Worm (Caenorhabditis elegans) whole organism, late embryonic: ENCODE results near the gene grd-7.

Source experiments
- C08G9.2 ChIP-seq: sonication (generic microtip); optimal IDR thresholded peaks from 2 replicates; lab custom pipeline; 2016; ENCODE audit warnings: mild to moderate bottlenecking, missing genetic modification characterization, moderate library complexity, missing compliant biosample characterization
- C38D4.7 ChIP-seq: fragments of 200-800 bp; sonication (Bioruptor generic); optimal IDR thresholded peaks from 2 replicates; lab custom pipeline; 2018; ENCODE audit warnings: mild to moderate bottlenecking, missing genetic modification characterization, moderate library complexity, missing compliant biosample characterization
- F13H6.1 ChIP-seq: sonication (generic microtip); optimal IDR thresholded peaks from 2 replicates; lab custom pipeline; 2016; ENCODE audit warnings: missing genetic modification characterization, missing compliant biosample characterization
- K02D7.2 ChIP-seq: sonication (generic microtip); optimal IDR thresholded peaks from 2 replicates; lab custom pipeline; 2017; ENCODE audit warnings: mild to moderate bottlenecking, missing genetic modification characterization, missing compliant biosample characterization
- K09A11.1 ChIP-seq: sonication (generic microtip); optimal IDR thresholded peaks from 2 replicates; lab custom pipeline; 2017; ENCODE audit warnings: antibody characterized with exemption, mild to moderate bottlenecking, missing genetic modification characterization, missing compliant biosample characterization; ENCODE audit not compliant: insufficient read depth
- T23F11.4 ChIP-seq: fragments of 200-800 bp; sonication (Bioruptor generic); optimal IDR thresholded peaks from 2 replicates; lab custom pipeline; 2018; ENCODE audit warnings: mild to moderate bottlenecking, missing genetic modification characterization, missing compliant biosample characterization
- Y22D7AL.16 ChIP-seq: sonication (generic microtip); optimal IDR thresholded peaks from 2 replicates; lab custom pipeline; 2016; ENCODE audit warnings: missing genetic modification characterization, missing compliant biosample characterization
- ahr-1 ChIP-seq: sonication (generic microtip); optimal IDR thresholded peaks from 2 replicates; lab custom pipeline; 2016; ENCODE audit warnings: missing genetic modification characterization, missing compliant biosample characterization
- ceh-2 ChIP-seq: sonication (generic microtip); optimal IDR thresholded peaks from 2 replicates; lab custom pipeline; 2016; ENCODE audit warnings: missing genotype, missing genetic modification characterization, missing compliant biosample characterization
- ceh-22 ChIP-seq: sonication (generic microtip); optimal IDR thresholded peaks from 2 replicates; lab custom pipeline; 2017; ENCODE audit warnings: missing biosample characterization, missing genetic modification characterization
- ceh-30 ChIP-seq: fragments of 150-350 bp; optimal IDR thresholded peaks from 2 replicates; lab custom pipeline; 2014; ENCODE audit warnings: missing biosample characterization, missing genetic modification characterization
- ceh-9 ChIP-seq: sonication (generic microtip); optimal IDR thresholded peaks from 2 replicates; lab custom pipeline; 2016; ENCODE audit warnings: mild to moderate bottlenecking, missing genetic modification characterization, inconsistent platforms, missing compliant biosample characterization
- che-1 ChIP-seq: sonication (generic microtip); optimal IDR thresholded peaks from 2 replicates; lab custom pipeline; 2016; ENCODE audit warnings: mild to moderate bottlenecking, missing genetic modification characterization, missing compliant biosample characterization
- dmd-4 ChIP-seq: sonication (generic microtip); optimal IDR thresholded peaks from 2 replicates; lab custom pipeline; 2016; ENCODE audit warnings: borderline replicate concordance, missing genetic modification characterization, missing compliant biosample characterization
- dve-1 ChIP-seq: sonication (generic microtip); optimal IDR thresholded peaks from 2 replicates; lab custom pipeline; 2017; ENCODE audit warnings: antibody characterized with exemption, mild to moderate bottlenecking, missing genetic modification characterization, missing compliant biosample characterization
- elt-2 ChIP-seq: sonication (generic microtip); optimal IDR thresholded peaks from 2 replicates; lab custom pipeline; 2016; ENCODE audit warnings: missing genetic modification reagents, missing genetic modification characterization, missing compliant biosample characterization
- ets-4 ChIP-seq: sonication (generic microtip); optimal IDR thresholded peaks from 2 replicates; lab custom pipeline; 2016; ENCODE audit warnings: missing genetic modification characterization, missing compliant biosample characterization
- fax-1 ChIP-seq: sonication (generic microtip); optimal IDR thresholded peaks from 2 replicates; lab custom pipeline; 2016; ENCODE audit warnings: missing genotype, missing genetic modification characterization, missing compliant biosample characterization
- fkh-10 ChIP-seq: fragments of 150-350 bp; optimal IDR thresholded peaks from 2 replicates; lab custom pipeline; 2014; ENCODE audit warnings: missing biosample characterization, missing genetic modification reagents, missing genetic modification characterization
- fkh-6 ChIP-seq: sonication (generic microtip); optimal IDR thresholded peaks from 2 replicates; lab custom pipeline; 2016; ENCODE audit warnings: missing genetic modification characterization, missing compliant biosample characterization
- hlh-15 ChIP-seq: sonication (generic microtip); optimal IDR thresholded peaks from 2 replicates; lab custom pipeline; 2016; ENCODE audit warnings: missing genetic modification characterization, missing compliant biosample characterization
- hlh-30 ChIP-seq: sonication (generic microtip); optimal IDR thresholded peaks from 2 replicates; lab custom pipeline; 2017; ENCODE audit warnings: antibody characterized with exemption, missing genetic modification characterization, missing compliant biosample characterization; ENCODE audit not compliant: insufficient read depth
- lin-11 ChIP-seq: fragments of 200-800 bp; sonication (Bioruptor generic); optimal IDR thresholded peaks from 2 replicates; lab custom pipeline; 2018; ENCODE audit warnings: mild to moderate bottlenecking, missing genetic modification characterization, missing compliant biosample characterization
- madf-2 ChIP-seq: sonication (generic microtip); optimal IDR thresholded peaks from 2 replicates; lab custom pipeline; 2017; ENCODE audit warnings: missing genetic modification characterization, missing compliant biosample characterization
- nfya-1 ChIP-seq: sonication (generic microtip); optimal IDR thresholded peaks from 2 replicates; lab custom pipeline; 2017; ENCODE audit warnings: missing genetic modification characterization, mild to moderate bottlenecking, missing compliant biosample characterization, antibody characterized with exemption, moderate library complexity
- nhr-11 ChIP-seq: fragments of 150-350 bp; optimal IDR thresholded peaks from 2 replicates; lab custom pipeline; 2014; ENCODE audit warnings: missing biosample characterization, missing genetic modification characterization
- pag-3 ChIP-seq: sonication (generic microtip); optimal IDR thresholded peaks from 2 replicates; lab custom pipeline; 2016; ENCODE audit warnings: missing compliant biosample characterization, missing genetic modification characterization, borderline replicate concordance
- pat-9 ChIP-seq: fragments of 200-800 bp; sonication (Bioruptor generic); optimal IDR thresholded peaks from 2 replicates; lab custom pipeline; 2018; ENCODE audit warnings: mild to moderate bottlenecking, missing genetic modification characterization, moderate library complexity, missing compliant biosample characterization
- pax-1 ChIP-seq: fragments of 150-350 bp; optimal IDR thresholded peaks from 2 replicates; lab custom pipeline; 2014; ENCODE audit warnings: missing biosample characterization, missing genetic modification characterization
- pha-2 ChIP-seq: sonication (generic microtip); optimal IDR thresholded peaks from 2 replicates; lab custom pipeline; 2017; ENCODE audit warnings: mild to moderate bottlenecking, missing genetic modification characterization, missing compliant biosample characterization
- pqm-1 ChIP-seq: sonication (generic microtip); optimal IDR thresholded peaks from 2 replicates; lab custom pipeline; 2016; ENCODE audit warnings: missing genetic modification characterization, missing compliant biosample characterization
- sox-2 ChIP-seq: fragments of 200-800 bp; sonication (Bioruptor generic); IDR thresholded peaks from 2 replicates; pipeline ENCODE4 v1.3.6; 2022; ENCODE audit warnings: missing genetic modification reagents, missing genetic modification characterization, missing compliant biosample characterization
- sox-4 ChIP-seq: sonication (generic microtip); optimal IDR thresholded peaks from 2 replicates; lab custom pipeline; 2017; ENCODE audit warnings: mild to moderate bottlenecking, missing genetic modification characterization, inconsistent platforms, missing compliant biosample characterization
- tbx-2 ChIP-seq: sonication (generic microtip); optimal IDR thresholded peaks from 2 replicates; lab custom pipeline; 2016; ENCODE audit warnings: missing genetic modification characterization, missing compliant biosample characterization
- tbx-7 ChIP-seq: sonication (generic microtip); optimal IDR thresholded peaks from 2 replicates; lab custom pipeline; 2016; ENCODE audit warnings: missing genotype, missing genetic modification characterization, missing compliant biosample characterization
- ttx-3 ChIP-seq: sonication (generic microtip); optimal IDR thresholded peaks from 2 replicates; lab custom pipeline; 2016; ENCODE audit warnings: missing genetic modification reagents, missing genetic modification characterization, missing compliant biosample characterization
- unc-55 ChIP-seq: sonication (generic microtip); optimal IDR thresholded peaks from 2 replicates; lab custom pipeline; 2017; ENCODE audit warnings: missing biosample characterization, missing genetic modification reagents, missing genetic modification characterization

grd-7 gene

DNA sequence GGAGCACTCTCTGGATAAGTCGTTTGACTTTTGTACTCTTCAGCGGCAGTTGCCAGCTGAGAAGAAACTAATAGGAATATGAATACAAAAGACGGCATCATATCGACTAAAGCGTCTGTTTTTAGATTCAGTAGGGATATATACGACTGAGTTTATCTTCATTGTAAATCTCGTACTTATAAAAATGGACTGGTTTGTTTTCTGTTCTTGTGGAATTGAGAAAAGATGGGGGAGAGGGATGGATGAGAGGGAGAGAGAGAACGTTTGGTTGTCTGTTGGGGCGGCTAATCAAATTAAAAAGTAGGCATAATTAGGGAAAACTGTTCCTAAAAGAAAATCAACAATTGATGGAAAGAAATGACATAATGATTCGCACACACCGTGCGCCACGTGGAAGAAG is at the start of gene grd-7:
Gene grd-7 (minus strand): TSS at position 101 of the 400 bp plus-strand sequence.
- TF ChIP-seq dve-1 (no peak), pqm-1 (tag; lab: Kevin White, UChicago) (no peak), Y22D7AL.16 (tag; lab: Kevin White, UChicago) (no peak), che-1 (no peak), ahr-1 (tag; lab: Kevin White, UChicago) (no peak), ceh-2 (tag; lab: Kevin White, UChicago) (no peak), dmd-4 (tag; lab: Kevin White, UChicago) (no peak), pag-3 (no peak), madf-2 (tag; lab: Kevin White, UChicago) (no peak), pha-2 (tag; lab: Kevin White, UChicago) (no peak), C08G9.2 (tag; lab: Kevin White, UChicago) (no peak)
- TF ChIP-seq, all 69 proteins: peak for 0

DNA sequence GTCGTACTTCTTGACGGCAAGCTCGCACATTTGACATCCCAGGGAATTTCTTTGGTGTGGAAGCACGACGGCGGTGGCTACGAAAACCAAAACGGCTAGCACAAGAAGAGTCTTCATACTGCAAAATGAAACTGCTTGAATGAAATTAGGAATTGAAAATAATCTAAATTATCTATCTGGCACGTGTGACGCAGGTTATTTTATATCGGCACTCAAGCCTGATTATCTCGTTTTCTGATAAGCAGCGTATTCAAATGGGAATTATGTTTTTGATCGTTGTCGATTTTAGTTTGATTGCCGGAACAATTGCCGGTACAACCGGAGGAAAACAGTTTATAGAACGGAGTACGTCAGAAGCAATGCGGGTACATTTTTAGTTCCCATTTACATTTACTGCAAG is 49.4 kb upstream of the grd-7 start, which contains the start of gene spp-4:
Gene spp-4 (minus strand): TSS at position 118 of the 400 bp plus-strand sequence.
- no peak for TF ChIP-seq pag-3
- TF ChIP-seq hlh-15 (tag; lab: Kevin White, UChicago): no peak
- TF ChIP-seq fkh-6: no peak
- TF ChIP-seq K02D7.2 (tag; lab: Kevin White, UChicago): no peak
- no peak for TF ChIP-seq fkh-10
- no peak for TF ChIP-seq ahr-1 (tag; lab: Kevin White, UChicago)
- no peak for TF ChIP-seq dve-1
- no peak for TF ChIP-seq pax-1
- no peak for TF ChIP-seq hlh-30 (tag; lab: Kevin White, UChicago)
- TF ChIP-seq tbx-2 (tag; lab: Kevin White, UChicago): no peak

DNA sequence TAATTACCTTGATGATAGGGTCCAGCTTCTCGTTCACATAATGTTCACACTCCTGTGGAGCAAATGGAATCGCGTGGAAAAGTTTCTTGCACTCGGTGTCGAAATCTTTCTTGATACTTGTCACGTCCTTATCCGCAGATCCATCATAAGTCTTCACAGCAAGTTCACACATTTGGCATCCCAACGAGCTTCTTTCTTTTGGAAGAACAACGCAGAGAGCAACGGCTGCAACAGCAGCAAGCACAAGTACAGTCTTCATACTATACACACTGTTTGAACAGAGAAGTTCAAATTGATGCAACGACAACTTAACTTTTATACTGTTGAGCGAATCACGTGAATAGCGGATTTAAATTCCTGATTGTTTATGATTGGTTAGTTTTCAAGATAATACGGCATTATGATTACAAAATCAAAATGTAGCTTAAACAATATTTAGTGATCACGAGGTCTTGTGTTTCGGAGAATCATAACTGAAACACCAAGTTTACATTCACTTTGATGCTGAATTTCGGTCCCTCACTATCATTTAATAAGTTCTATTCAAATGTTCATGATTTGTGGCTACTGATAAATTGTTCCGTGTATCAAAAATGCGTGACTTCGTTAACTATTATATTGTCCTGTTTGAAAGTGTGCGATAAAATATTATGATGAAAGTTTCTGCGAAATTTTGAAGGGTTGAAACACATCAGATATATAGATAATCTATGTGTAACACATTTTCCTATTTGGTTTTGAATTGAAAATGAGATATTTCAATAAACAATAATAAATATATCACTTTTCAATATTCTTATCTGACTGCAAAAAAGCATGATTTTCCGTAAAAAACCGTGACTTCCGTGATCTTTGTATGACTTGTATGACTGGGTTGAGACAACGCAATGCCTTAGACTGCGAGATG is 47.5 kb upstream of the grd-7 start, which contains the start of the genes spp-2 and spp-6:
Gene spp-2 (minus strand): TSS at position 334 of the 907 bp plus-strand sequence.
Gene spp-6 (plus strand): TSS at position 857 of the 907 bp plus-strand sequence.
- no peak for TF ChIP-seq fkh-10
- no peak for TF ChIP-seq dve-1
- TF ChIP-seq madf-2 (tag; lab: Kevin White, UChicago): no peak
- TF ChIP-seq pqm-1 (tag; lab: Kevin White, UChicago): no peak
- no peak for TF ChIP-seq ceh-2 (tag; lab: Kevin White, UChicago)
- no peak for TF ChIP-seq F13H6.1 (tag; lab: Kevin White, UChicago)
- no peak for TF ChIP-seq C38D4.7 (GFP tag; lab: Kevin White, UChicago)
- TF ChIP-seq ets-4 (tag; lab: Kevin White, UChicago): no peak
- no peak for TF ChIP-seq tbx-7 (tag; lab: Kevin White, UChicago)
- TF ChIP-seq ahr-1 (tag; lab: Kevin White, UChicago): no peak
- no peak for TF ChIP-seq pag-3
- TF ChIP-seq ceh-22 (tag; lab: Kevin White, UChicago): no peak
- no peak for TF ChIP-seq K09A11.1 (tag; lab: Kevin White, UChicago)
- TF ChIP-seq ttx-3 (tag; lab: Kevin White, UChicago): no peak
- no peak for TF ChIP-seq pat-9 (tag; lab: Kevin White, UChicago)
- TF ChIP-seq K02D7.2 (tag; lab: Kevin White, UChicago): no peak
- TF ChIP-seq pax-1: no peak
- no peak for TF ChIP-seq elt-2 (tag; lab: Kevin White, UChicago)
- no peak for TF ChIP-seq pha-2 (tag; lab: Kevin White, UChicago)
- TF ChIP-seq, all 69 proteins: peak for 0

DNA sequence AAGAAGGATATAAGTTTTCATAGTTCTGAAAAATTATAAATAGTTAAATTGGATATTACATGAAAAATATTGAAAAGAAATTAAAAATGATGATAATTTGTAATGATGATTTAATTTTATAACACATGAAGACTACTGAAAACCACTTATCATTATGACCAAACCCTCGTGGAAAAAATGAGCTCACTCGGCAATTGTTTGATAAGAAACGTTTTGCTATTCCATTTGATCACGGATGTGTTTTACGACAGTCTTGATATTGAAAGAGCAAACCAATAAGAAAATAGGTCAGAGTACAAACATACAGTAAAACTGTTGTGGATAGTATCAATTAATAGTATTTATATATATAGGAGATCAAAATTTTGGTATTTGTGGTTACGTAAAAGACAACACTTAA is 46.0 kb upstream of the grd-7 start, which contains the start of gene spp-3:
Gene spp-3 (minus strand): TSS at position 25 of the 400 bp plus-strand sequence.
- TF ChIP-seq hlh-30 (tag; lab: Kevin White, UChicago) (no peak), ceh-22 (tag; lab: Kevin White, UChicago) (no peak), elt-2 (tag; lab: Kevin White, UChicago) (peak; percentile 10), ceh-2 (tag; lab: Kevin White, UChicago) (no peak)

DNA sequence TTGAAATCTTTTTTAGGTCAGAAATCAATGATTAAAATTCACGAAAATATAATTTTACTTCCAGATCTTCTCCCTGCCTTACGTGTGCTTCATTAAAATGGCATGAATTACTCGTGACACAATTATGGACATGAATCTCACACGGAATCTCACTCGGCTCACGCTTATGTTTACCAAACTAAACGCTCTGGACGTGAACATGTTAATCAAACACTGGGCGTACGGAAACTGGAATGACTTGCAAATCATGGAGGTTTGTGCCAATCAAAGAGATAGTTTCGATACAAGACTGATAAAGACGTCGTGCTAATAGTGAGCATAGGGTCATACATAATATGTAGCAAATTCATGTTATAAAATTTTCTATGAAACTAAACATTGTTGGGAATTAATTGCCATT is 45.3 kb upstream of the grd-7 start:
- TF ChIP-seq pha-2 (tag; lab: Kevin White, UChicago): no peak
- no peak for TF ChIP-seq sox-2 (GFP tag; lab: Robert Waterston, UW)
- no peak for TF ChIP-seq pax-1
- TF ChIP-seq sox-4 (tag; lab: Kevin White, UChicago): no peak
- TF ChIP-seq T23F11.4 (GFP tag; lab: Kevin White, UChicago): no peak
- TF ChIP-seq nhr-11: no peak
- TF ChIP-seq F13H6.1 (tag; lab: Kevin White, UChicago): no peak
- no peak for TF ChIP-seq ceh-30 (tag; lab: Kevin White, UChicago)
- no peak for TF ChIP-seq nfya-1 (tag; lab: Kevin White, UChicago)
- TF ChIP-seq lin-11: no peak
- TF ChIP-seq ahr-1 (tag; lab: Kevin White, UChicago): no peak
- TF ChIP-seq unc-55 (GFP tag; lab: Kevin White, UChicago): no peak
- no peak for TF ChIP-seq tbx-7 (tag; lab: Kevin White, UChicago)
- no peak for TF ChIP-seq ceh-9 (tag; lab: Kevin White, UChicago)
- TF ChIP-seq fax-1 (tag; lab: Kevin White, UChicago): no peak
